Worm (Caenorhabditis elegans) whole organism, dauer: ENCODE results near the gene rsd-2.
"Not testable (repeated sequence)": the region's sequence is repeated elsewhere in the genome, so short reads cannot be mapped to it uniquely, and the experiment has no call there.

ENCODE experiments used
- unc-62 ChIP-seq: sonication (generic microtip); optimal IDR thresholded peaks from 2 replicates; lab custom pipeline; 2017; ENCODE audit warnings: missing biosample characterization, missing genetic modification reagents, missing genetic modification characterization

rsd-2 gene

ce11 chrIV:13540165-13540564 lies at the start of gene rsd-2:
TSS of gene rsd-2 (minus strand) at chrIV:13540265.
- no peak for TF ChIP-seq unc-62 (GFP tag; lab: Kevin White, UChicago)

- TF ChIP-seq unc-62 (GFP tag; lab: Kevin White, UChicago) = not testable (repeated sequence)
These were observed 48.5 kb upstream of the rsd-2 start, which contains the start of gene sru-9 for ce11 chrIV:13588544-13589043. TSS of gene sru-9 (plus strand) at chrIV:13588993.

ce11 chrIV:13587175-13587574 lies 47.1 kb upstream of the rsd-2 start, which contains the start of gene Y45F10B.12:
TSS of gene Y45F10B.12 (plus strand) at chrIV:13587475.
- no peak for TF ChIP-seq unc-62 (GFP tag; lab: Kevin White, UChicago)

- no peak for TF ChIP-seq unc-62 (GFP tag; lab: Kevin White, UChicago)
These were observed 44.6 kb upstream of the rsd-2 start, which contains the start of gene sru-11 for ce11 chrIV:13584646-13585045. TSS of gene sru-11 (plus strand) at chrIV:13584946.

- TF ChIP-seq unc-62 (GFP tag; lab: Kevin White, UChicago) = no peak
These were observed 42.8 kb upstream of the rsd-2 start, which contains the start of gene sru-12 for ce11 chrIV:13582909-13583308. TSS of gene sru-12 (plus strand) at chrIV:13583209.

- TF ChIP-seq unc-62 (GFP tag; lab: Kevin White, UChicago) = not testable (repeated sequence)
These were observed 38.9 kb upstream of the rsd-2 start, which contains the start of gene sru-16 for ce11 chrIV:13578953-13579352. TSS of gene sru-16 (plus strand) at chrIV:13579253.

- TF ChIP-seq unc-62 (GFP tag; lab: Kevin White, UChicago) = not testable (repeated sequence)
These were observed 38.1 kb upstream of the rsd-2 start, which contains the start of gene Y45F10B.8 for ce11 chrIV:13578174-13578573. TSS of gene Y45F10B.8 (minus strand) at chrIV:13578274.

ce11 chrIV:13575673-13576072 lies 35.6 kb upstream of the rsd-2 start:
- TF ChIP-seq unc-62 (GFP tag; lab: Kevin White, UChicago) = no peak

- no peak for TF ChIP-seq unc-62 (GFP tag; lab: Kevin White, UChicago)
These were observed 34.7 kb upstream of the rsd-2 start, which contains the start of gene srd-10 for ce11 chrIV:13574733-13575132. TSS of gene srd-10 (plus strand) at chrIV:13575033.

- no peak for TF ChIP-seq unc-62 (GFP tag; lab: Kevin White, UChicago)
These were observed 24.2 kb upstream of the rsd-2 start for ce11 chrIV:13564284-13564683.

- no peak for TF ChIP-seq unc-62 (GFP tag; lab: Kevin White, UChicago)
These were observed 21.6 kb upstream of the rsd-2 start, which contains the start of the genes Y45F10B.13 and qui-1 for ce11 chrIV:13561629-13562028. TSS of gene Y45F10B.13 (minus strand) at chrIV:13561729. TSS of gene qui-1 (plus strand) at chrIV:13561861.

ce11 chrIV:13559020-13559419 lies 19.0 kb upstream of the rsd-2 start:
- no peak for TF ChIP-seq unc-62 (GFP tag; lab: Kevin White, UChicago)

- TF ChIP-seq unc-62 (GFP tag; lab: Kevin White, UChicago) = no peak
These were observed 17.3 kb upstream of the rsd-2 start for ce11 chrIV:13557393-13557792.

- TF ChIP-seq unc-62 (GFP tag; lab: Kevin White, UChicago) = no peak
These were observed 15.4 kb upstream of the rsd-2 start for ce11 chrIV:13555508-13555907.

ce11 chrIV:13554350-13554749 lies 14.3 kb upstream of the rsd-2 start:
- no peak for TF ChIP-seq unc-62 (GFP tag; lab: Kevin White, UChicago)

- TF ChIP-seq unc-62 (GFP tag; lab: Kevin White, UChicago) = no peak
These were observed 9.3 kb upstream of the rsd-2 start for ce11 chrIV:13549350-13549749.

ce11 chrIV:13548188-13548587 lies 8.1 kb upstream of the rsd-2 start, which contains the start of gene F52G2.3:
TSS of gene F52G2.3 (minus strand) at chrIV:13548230.
- no peak for TF ChIP-seq unc-62 (GFP tag; lab: Kevin White, UChicago)
